Worm (Caenorhabditis elegans) whole organism, L1 larva: ENCODE data around the gene tes-1.

Experiments used
- ama-1 ChIP-seq: fragments of 150-350 bp; optimal IDR thresholded peaks from 2 replicates; lab custom pipeline; 2014
- elt-2 ChIP-seq: sonication (generic microtip); optimal IDR thresholded peaks from 2 replicates; lab custom pipeline; 2016; ENCODE audit warnings: missing genetic modification characterization, mild to moderate bottlenecking, inconsistent platforms, missing compliant biosample characterization, missing genetic modification reagents
- nhr-12 ChIP-seq: sonication (generic microtip); optimal IDR thresholded peaks from 2 replicates; lab custom pipeline; 2017; ENCODE audit warnings: missing biosample characterization, missing genetic modification characterization
- sup-37 ChIP-seq: fragments of 200-800 bp; sonication (Bioruptor generic); optimal IDR thresholded peaks from 2 replicates; lab custom pipeline; 2018; ENCODE audit warnings: mild to moderate bottlenecking, missing genetic modification characterization, missing compliant biosample characterization
- zag-1 ChIP-seq: fragments of 150-350 bp; optimal IDR thresholded peaks from 2 replicates; lab custom pipeline; 2014; ENCODE audit warnings: missing biosample characterization, missing genetic modification characterization

DNA sequence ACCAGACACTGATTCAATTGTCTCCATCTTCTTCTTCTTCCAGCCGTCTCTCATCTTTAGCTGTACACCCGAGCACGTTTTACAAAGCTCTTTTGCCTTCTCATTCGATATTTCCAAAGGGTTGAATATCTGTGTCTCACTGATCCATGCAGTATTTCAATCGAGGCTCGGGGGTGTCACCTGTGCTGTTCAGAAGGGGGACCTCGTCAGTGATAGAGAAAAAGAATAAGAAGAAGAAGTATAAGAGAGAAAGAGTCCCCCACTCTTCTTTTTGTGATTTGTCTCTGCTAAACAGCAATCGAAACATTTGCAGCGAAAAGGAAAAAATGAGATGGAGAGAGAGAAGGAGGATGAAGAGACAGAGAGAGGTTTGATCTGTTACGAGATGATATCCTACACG is 25.2 kb downstream of the tes-1 start:
- TF ChIP-seq nhr-12 (tag; lab: Kevin White, UChicago) (no peak), zag-1 (tag; lab: Kevin White, UChicago) (no peak), sup-37 (no peak), ama-1 (lab: Kevin White, UChicago) (no peak), elt-2 (tag; lab: Kevin White, UChicago) (no peak)
